Fruit fly (Drosophila melanogaster) whole organism, prepupa: ENCODE measurements around the gene CG6465.

ENCODE experiments used
- Blimp-1 ChIP-seq: fragments of 200-800 bp; sonication (Bioruptor generic); optimal IDR thresholded peaks from 3 replicates; lab custom pipeline; 2017; ENCODE audit warnings: missing biosample characterization, missing genetic modification characterization, mild to moderate bottlenecking, moderate library complexity, missing genetic modification reagents
- CG10669 ChIP-seq: fragments of 200-800 bp; sonication (Bioruptor generic); optimal IDR thresholded peaks from 3 replicates; lab custom pipeline; 2018; ENCODE audit warnings: missing biosample characterization, mild to moderate bottlenecking, missing genetic modification characterization, moderate library complexity
- CG11294 ChIP-seq: fragments of 200-800 bp; sonication (Bioruptor generic); IDR thresholded peaks from 2 replicates; pipeline ENCODE4 v1.3.6; 2022; ENCODE audit warnings: missing biosample characterization, missing genetic modification characterization
- CG11762 ChIP-seq: fragments of 200-800 bp; sonication (Bioruptor generic); optimal IDR thresholded peaks from 3 replicates; lab custom pipeline; 2016; ENCODE audit warnings: missing biosample characterization, missing genetic modification characterization; ENCODE audit not compliant: insufficient read depth
- CG11902 ChIP-seq: fragments of 200-800 bp; sonication (Bioruptor generic); optimal IDR thresholded peaks from 3 replicates; lab custom pipeline; 2016; ENCODE audit warnings: missing biosample characterization, missing genetic modification characterization
- CG15336 ChIP-seq: fragments of 200-800 bp; sonication (Bioruptor generic); IDR thresholded peaks from 2 replicates; pipeline ENCODE4 v1.3.6; 2022; ENCODE audit warnings: missing biosample characterization, missing genetic modification characterization
- CG1621 ChIP-seq: fragments of 200-800 bp; sonication (Bioruptor generic); optimal IDR thresholded peaks from 3 replicates; lab custom pipeline; 2018; ENCODE audit warnings: missing biosample characterization, mild to moderate bottlenecking, missing genetic modification characterization
- CG16779 ChIP-seq: fragments of 200-800 bp; sonication (Bioruptor generic); optimal IDR thresholded peaks from 3 replicates; lab custom pipeline; 2017; ENCODE audit warnings: missing biosample characterization, mild to moderate bottlenecking, missing genetic modification characterization
- CG3032 ChIP-seq: fragments of 200-800 bp; optimal IDR thresholded peaks from 2 replicates; lab custom pipeline; 2019; ENCODE audit warnings: missing biosample characterization, mild to moderate bottlenecking, missing genetic modification characterization, moderate library complexity
- CG32006 ChIP-seq: fragments of 200-800 bp; sonication (Bioruptor generic); optimal IDR thresholded peaks from 3 replicates; lab custom pipeline; 2017; ENCODE audit warnings: missing biosample characterization, mild to moderate bottlenecking, missing genetic modification characterization
- CG34406 ChIP-seq: fragments of 200-800 bp; sonication (Bioruptor generic); optimal IDR thresholded peaks from 3 replicates; lab custom pipeline; 2016; ENCODE audit warnings: missing biosample characterization, missing genetic modification characterization
- CG6163 ChIP-seq: fragments of 200-800 bp; sonication (Bioruptor generic); IDR thresholded peaks from 3 replicates; pipeline ENCODE4 v1.3.6; 2022; ENCODE audit warnings: missing biosample characterization, missing genetic modification characterization
- CG6276 ChIP-seq: fragments of 200-800 bp; sonication (Bioruptor generic); optimal IDR thresholded peaks from 2 replicates; lab custom pipeline; 2017; ENCODE audit warnings: missing biosample characterization, mild to moderate bottlenecking, missing genetic modification characterization
- CG6808 ChIP-seq: fragments of 200-800 bp; sonication (Bioruptor generic); optimal IDR thresholded peaks from 3 replicates; lab custom pipeline; 2017; ENCODE audit warnings: missing biosample characterization, missing genetic modification characterization, mild to moderate bottlenecking, moderate library complexity, missing genetic modification reagents
- CG8119 ChIP-seq: fragments of 200-800 bp; sonication (Bioruptor generic); IDR thresholded peaks from 3 replicates; pipeline ENCODE4 v1.3.6; 2022; ENCODE audit warnings: missing biosample characterization, missing genetic modification characterization
- CG8319 ChIP-seq: fragments of 200-800 bp; sonication (Bioruptor generic); optimal IDR thresholded peaks from 3 replicates; lab custom pipeline; 2016; ENCODE audit warnings: missing biosample characterization, missing genetic modification characterization
- CG8632 ChIP-seq: fragments of 200-800 bp; sonication (Bioruptor generic); optimal IDR thresholded peaks from 3 replicates; lab custom pipeline; 2016; ENCODE audit warnings: missing biosample characterization, missing genetic modification characterization
- Eip78C ChIP-seq: fragments of 200-800 bp; sonication (Bioruptor generic); peaks from one replicate; lab custom pipeline; 2016; ENCODE audit warnings: missing biosample characterization, missing genetic modification characterization
- Eip93F ChIP-seq: fragments of 200-800 bp; sonication (Bioruptor generic); optimal IDR thresholded peaks from 2 replicates; lab custom pipeline; 2016; ENCODE audit warnings: missing biosample characterization, mild to moderate bottlenecking, missing genetic modification characterization
- Ets96B ChIP-seq: fragments of 200-800 bp; optimal IDR thresholded peaks from 2 replicates; lab custom pipeline; 2019; ENCODE audit warnings: missing biosample characterization, mild to moderate bottlenecking, missing genetic modification characterization, moderate library complexity
- Gug ChIP-seq: fragments of 200-800 bp; sonication (Bioruptor generic); IDR thresholded peaks from 2 replicates; pipeline ENCODE4 v1.3.6; 2022; ENCODE audit warnings: missing biosample characterization, missing genetic modification characterization
- Hr39 ChIP-seq: fragments of 200-800 bp; sonication (Bioruptor generic); optimal IDR thresholded peaks from 2 replicates; lab custom pipeline; 2016; ENCODE audit warnings: missing biosample characterization, missing genetic modification characterization
- Sox14 ChIP-seq: fragments of 200-800 bp; sonication (Bioruptor generic); optimal IDR thresholded peaks from 3 replicates; lab custom pipeline; 2016; ENCODE audit warnings: missing biosample characterization, missing genetic modification characterization
- Sox15 ChIP-seq: fragments of 200-800 bp; sonication (Bioruptor generic); optimal IDR thresholded peaks from 3 replicates; lab custom pipeline; 2016; ENCODE audit warnings: missing biosample characterization, missing genetic modification characterization
- achi ChIP-seq: fragments of 200-800 bp; sonication (Bioruptor generic); optimal IDR thresholded peaks from 3 replicates; lab custom pipeline; 2016; ENCODE audit warnings: missing biosample characterization, missing genetic modification characterization
- acj6 ChIP-seq: fragments of 200-800 bp; sonication (Bioruptor generic); optimal IDR thresholded peaks from 3 replicates; lab custom pipeline; 2016; ENCODE audit warnings: missing biosample characterization, missing genetic modification characterization
- cyc ChIP-seq: fragments of 200-800 bp; sonication (Bioruptor generic); optimal IDR thresholded peaks from 3 replicates; lab custom pipeline; 2016; ENCODE audit warnings: missing biosample characterization, missing genetic modification characterization
- dac ChIP-seq: fragments of 200-800 bp; sonication (Bioruptor generic); optimal IDR thresholded peaks from 2 replicates; lab custom pipeline; 2017; ENCODE audit warnings: missing biosample characterization, mild to moderate bottlenecking, missing genetic modification characterization
- dsx ChIP-seq: fragments of 200-800 bp; optimal IDR thresholded peaks from 3 replicates; lab custom pipeline; 2019; ENCODE audit warnings: missing biosample characterization, mild to moderate bottlenecking, missing genetic modification characterization, moderate library complexity; ENCODE audit not compliant: poor library complexity, severe bottlenecking
- eg ChIP-seq: fragments of 200-800 bp; sonication (Bioruptor generic); IDR thresholded peaks from 3 replicates; pipeline ENCODE4 v1.3.6; 2022; ENCODE audit warnings: missing biosample characterization, missing genetic modification characterization
- fd59A ChIP-seq: fragments of 200-800 bp; sonication (Bioruptor generic); optimal IDR thresholded peaks from 2 replicates; lab custom pipeline; 2017; ENCODE audit warnings: missing biosample characterization, mild to moderate bottlenecking, missing genetic modification characterization, missing genetic modification reagents
- fd85E ChIP-seq: fragments of 200-800 bp; sonication (Bioruptor generic); optimal IDR thresholded peaks from 3 replicates; lab custom pipeline; 2016; ENCODE audit warnings: missing biosample characterization, missing genetic modification characterization
- lz ChIP-seq: fragments of 200-800 bp; sonication (Bioruptor generic); optimal IDR thresholded peaks from 3 replicates; lab custom pipeline; 2016; ENCODE audit warnings: missing biosample characterization, missing genetic modification characterization
- ss ChIP-seq, 2 experiments: fragments of 200-800 bp; sonication (Bioruptor generic); optimal IDR thresholded peaks; 2 replicates in 1 of 2; 3 replicates in 1 of 2; lab custom pipeline; 2017 to 2018; ENCODE audit warnings: mild to moderate bottlenecking in 2 of 2, missing biosample characterization in 2 of 2, missing genetic modification characterization in 2 of 2, moderate library complexity in 1 of 2
- topi ChIP-seq: fragments of 200-800 bp; sonication (Bioruptor generic); optimal IDR thresholded peaks from 3 replicates; lab custom pipeline; 2016; ENCODE audit warnings: missing biosample characterization, missing genetic modification characterization

CG6465 gene

dm6 chr3R:10684284-10684683 is 7.2 kb upstream of the CG6465 start (continued):
- TF ChIP-seq CG6163 (0 out of 3 replicates have a peak, but pooled peaks have one; percentile 52), CG1621 (tag; lab: Kevin White, UChicago) (no peak), acj6 (peak; percentile 27), cyc (GFP tag; lab: Kevin White, UChicago) (peak; percentile 13), dac (GFP tag; lab: Kevin White, UChicago) (peak; percentile 28), CG15336 (GFP tag; lab: Robert Waterston, UW) (peak; percentile 75), Sox14 (GFP tag; lab: Kevin White, UChicago) (no peak), fd59A (GFP tag; lab: Kevin White, UChicago) (no peak), CG16779 (tag; lab: Kevin White, UChicago) (no peak), CG8119 (peak; percentile 78), CG6276 (peak; percentile 61), Ets96B (tag; lab: Kevin White, UChicago) (no peak), topi (GFP tag; lab: Kevin White, UChicago) (peak; percentile 46), CG34406 (GFP tag; lab: Kevin White, UChicago) (peak; percentile 39), achi (GFP tag; lab: Kevin White, UChicago) (peak; percentile 31), CG6808 (no peak), Gug (peak; percentile 40; the same call in 1 of the 2 replicates), CG8632 (peak; percentile 25)
- TF ChIP-seq, all 60 proteins: peak for 32

- TF ChIP-seq Eip78C (GFP tag; lab: Kevin White, UChicago) (peak; percentile 11), CG11902 (GFP tag; lab: Kevin White, UChicago) (no peak)
Measured at dm6 chr3R:10683226-10683625, 6.2 kb upstream of the CG6465 start.

dm6 chr3R:10681682-10681962 is 4.6 kb upstream of the CG6465 start:
- TF ChIP-seq ss (GFP tag; optimal IDR thresholded peaks at IDR 0.05; lab: Kevin White, UChicago), result no peak
- TF ChIP-seq lz (GFP tag; lab: Kevin White, UChicago), result no peak
- TF ChIP-seq CG11762 (GFP tag; lab: Kevin White, UChicago), result no peak
- no peak for TF ChIP-seq Sox15 (GFP tag; lab: Kevin White, UChicago)
- TF ChIP-seq CG6163, result peak; percentile 62
- no peak for TF ChIP-seq fd85E (GFP tag; lab: Kevin White, UChicago)
- peak; percentile 81 for TF ChIP-seq eg
- no peak for TF ChIP-seq Sox14 (GFP tag; lab: Kevin White, UChicago)
- TF ChIP-seq CG10669 (GFP tag; lab: Kevin White, UChicago), result no peak
- TF ChIP-seq Eip93F (GFP tag; lab: Kevin White, UChicago), result no peak
- no peak for TF ChIP-seq CG32006 (GFP tag; lab: Kevin White, UChicago)
- TF ChIP-seq cyc (GFP tag; lab: Kevin White, UChicago), result no peak
- TF ChIP-seq CG11294, result peak; percentile 33; the same call in 1 of the 2 replicates
- TF ChIP-seq Blimp-1 (GFP tag; lab: Kevin White, UChicago), result no peak
- peak; percentile 60 for TF ChIP-seq CG15336 (GFP tag; lab: Robert Waterston, UW)
- peak; percentile 45; the same call in 2 of the 3 replicates for TF ChIP-seq CG8119
- TF ChIP-seq CG3032 (tag; lab: Kevin White, UChicago), result no peak
- TF ChIP-seq CG6276, result no peak
- TF ChIP-seq Eip78C (GFP tag; lab: Kevin White, UChicago), result peak; percentile 19
- no peak for TF ChIP-seq Hr39 (GFP tag; lab: Kevin White, UChicago)
- no peak for TF ChIP-seq CG8632
- no peak for TF ChIP-seq CG8319
- no peak for TF ChIP-seq achi (GFP tag; lab: Kevin White, UChicago)
- TF ChIP-seq CG1621 (tag; lab: Kevin White, UChicago), result no peak
- no peak for TF ChIP-seq dsx (GFP tag; lab: Kevin White, UChicago)
- TF ChIP-seq Gug, result peak; percentile 46
- TF ChIP-seq, all 60 proteins: peak for 7
